Worm (Caenorhabditis elegans) whole organism, L2 larva: Measurements from ENCODE around the gene C52B9.10.

Source experiments
- dmd-4 ChIP-seq: sonication (generic microtip); optimal IDR thresholded peaks from 2 replicates; lab custom pipeline; 2017; ENCODE audit warnings: missing biosample characterization, missing genetic modification characterization
- elt-3 ChIP-seq: sonication (generic microtip); optimal IDR thresholded peaks from 2 replicates; lab custom pipeline; 2017; ENCODE audit warnings: missing biosample characterization, missing genetic modification characterization
- mdl-1 ChIP-seq, 2 experiments: fragments of 150-350 bp in 1 of 2; sonication (generic microtip) in 1 of 2; optimal IDR thresholded peaks; 2 replicates each; lab custom pipeline; 2017; ENCODE audit warnings: missing biosample characterization in 2 of 2, missing genetic modification characterization in 2 of 2
- nhr-23 ChIP-seq: fragments of 150-350 bp; optimal IDR thresholded peaks from 2 replicates; lab custom pipeline; 2014; ENCODE audit warnings: missing biosample characterization, missing genetic modification reagents, missing genetic modification characterization
- nhr-237 ChIP-seq: fragments of 150-350 bp; optimal IDR thresholded peaks from 2 replicates; lab custom pipeline; 2014; ENCODE audit warnings: missing biosample characterization, missing genetic modification characterization
- sem-4 ChIP-seq: fragments of 150-350 bp; optimal IDR thresholded peaks from 2 replicates; lab custom pipeline; 2014; ENCODE audit warnings: missing biosample characterization, missing genetic modification reagents, missing genetic modification characterization
- skn-1 ChIP-seq: sonication (generic microtip); optimal IDR thresholded peaks from 2 replicates; lab custom pipeline; 2017; ENCODE audit warnings: missing biosample characterization, missing genetic modification characterization
- snpc-4 ChIP-seq: fragments of 150-350 bp; optimal IDR thresholded peaks from 2 replicates; lab custom pipeline; 2014; ENCODE audit warnings: missing biosample characterization, missing genetic modification characterization
- unc-55 ChIP-seq: fragments of 150-350 bp; sonication (generic microtip); optimal IDR thresholded peaks from 3 replicates; lab custom pipeline; 2014; ENCODE audit warnings: missing biosample characterization, missing genetic modification reagents, missing genetic modification characterization
- unc-62 ChIP-seq: fragments of 150-350 bp; optimal IDR thresholded peaks from 2 replicates; lab custom pipeline; 2014; ENCODE audit warnings: missing biosample characterization, missing genetic modification reagents, missing genetic modification characterization
- ztf-11 ChIP-seq: sonication (generic microtip); optimal IDR thresholded peaks from 2 replicates; lab custom pipeline; 2017; ENCODE audit warnings: missing biosample characterization, missing genetic modification characterization

DNA sequence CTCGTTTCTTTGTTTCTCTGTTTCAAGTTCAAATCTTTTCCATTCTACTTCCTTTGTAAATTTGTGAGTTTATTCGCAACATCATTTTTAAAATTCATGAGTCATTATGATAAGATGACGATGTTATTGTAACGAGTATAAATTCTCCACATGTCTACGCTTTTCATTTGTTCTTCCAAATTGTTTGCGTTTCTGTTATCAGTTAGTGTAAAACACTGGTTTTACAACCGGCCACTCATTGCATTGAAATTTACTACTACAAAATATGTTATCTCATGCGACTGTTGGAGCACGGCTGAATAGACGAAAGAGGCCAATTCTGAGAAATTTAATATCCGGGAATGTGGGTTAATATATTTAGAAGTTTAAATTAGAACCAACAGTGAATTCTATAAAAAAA is 8.7 kb downstream of the C52B9.10 start, which contains the start of gene C52B9.19:
- no peak for TF ChIP-seq dmd-4 (tag; lab: Kevin White, UChicago)
- no peak for TF ChIP-seq snpc-4 (tag; lab: Kevin White, UChicago)
- no peak for TF ChIP-seq sem-4 (tag; lab: Kevin White, UChicago)
- TF ChIP-seq ztf-11 (tag; lab: Kevin White, UChicago), result no peak
- TF ChIP-seq skn-1 (tag; lab: Kevin White, UChicago), result no peak
- no peak for TF ChIP-seq mdl-1 (tag; optimal IDR thresholded peaks at IDR 0.05; lab: Kevin White, UChicago)
- TF ChIP-seq nhr-237 (tag; lab: Kevin White, UChicago), result no peak
- no peak for TF ChIP-seq unc-62 (GFP tag; lab: Kevin White, UChicago)
- no peak for TF ChIP-seq nhr-23 (tag; lab: Kevin White, UChicago)
- no peak for TF ChIP-seq elt-3 (tag; lab: Kevin White, UChicago)
- no peak for TF ChIP-seq unc-55 (GFP tag; lab: Kevin White, UChicago)
